Worm (Caenorhabditis elegans) whole organism, young adult: ENCODE data around the gene lir-1.

Experiments used
- F10E7.11 ChIP-seq: sonication (generic microtip); optimal IDR thresholded peaks from 2 replicates; lab custom pipeline; 2017; ENCODE audit warnings: mild to moderate bottlenecking, missing genetic modification characterization, moderate library complexity, missing compliant biosample characterization
- F39B2.1 ChIP-seq: fragments of 200-800 bp; sonication (Bioruptor generic); IDR thresholded peaks from 2 replicates; pipeline ENCODE4 v1.3.6; 2022; ENCODE audit warnings: missing genetic modification reagents, missing genetic modification characterization, missing compliant biosample characterization
- egl-44 ChIP-seq: fragments of 200-800 bp; sonication (Bioruptor generic); IDR thresholded peaks from 2 replicates; pipeline ENCODE4 v1.3.6; 2022; ENCODE audit warnings: missing genetic modification reagents, missing genetic modification characterization, missing compliant biosample characterization
- ekl-4 ChIP-seq: fragments of 200-800 bp; sonication (Bioruptor generic); IDR thresholded peaks from 2 replicates; pipeline ENCODE4 v1.3.6; 2022; ENCODE audit warnings: missing genetic modification reagents, missing genetic modification characterization, missing compliant biosample characterization
- let-526 ChIP-seq: fragments of 200-800 bp; sonication (Bioruptor generic); IDR thresholded peaks from 2 replicates; pipeline ENCODE4 v1.3.6; 2022; ENCODE audit warnings: missing genetic modification reagents, missing genetic modification characterization, missing compliant biosample characterization
- pha-4 ChIP-seq: fragments of 150-350 bp; sonication (generic microtip); optimal IDR thresholded peaks from 2 replicates; lab custom pipeline; 2014; ENCODE audit warnings: missing biosample characterization, missing genetic modification reagents, missing genetic modification characterization
- snpc-3.4 ChIP-seq: sonication (generic microtip); optimal IDR thresholded peaks from 2 replicates; lab custom pipeline; 2017; ENCODE audit warnings: missing genetic modification characterization, mild to moderate bottlenecking, missing compliant biosample characterization, antibody characterized with exemption, moderate library complexity, missing genotype, missing genetic modification reagents
- snpc-4 ChIP-seq, 5 experiments: fragments of 150-350 bp in 1 of 5; sonication (generic microtip) in 4 of 5; optimal IDR thresholded peaks; 2 replicates each; lab custom pipeline; 2014 to 2018; ENCODE audit warnings: missing genetic modification characterization in 5 of 5, missing biosample characterization in 3 of 5, antibody characterized with exemption in 2 of 5, mild to moderate bottlenecking in 2 of 5, missing compliant biosample characterization in 2 of 5, missing genotype in 2 of 5, moderate library complexity in 2 of 5, missing genetic modification reagents in 1 of 5
- sptf-2 ChIP-seq: fragments of 200-800 bp; sonication (Bioruptor generic); optimal IDR thresholded peaks from 2 replicates; lab custom pipeline; 2018; ENCODE audit warnings: mild to moderate bottlenecking, missing genetic modification characterization, missing compliant biosample characterization
- tbp1 ChIP-seq: fragments of 200-800 bp; sonication (Bioruptor generic); optimal IDR thresholded peaks from 2 replicates; lab custom pipeline; 2018; ENCODE audit warnings: mild to moderate bottlenecking, missing genetic modification characterization, missing compliant biosample characterization

DNA sequence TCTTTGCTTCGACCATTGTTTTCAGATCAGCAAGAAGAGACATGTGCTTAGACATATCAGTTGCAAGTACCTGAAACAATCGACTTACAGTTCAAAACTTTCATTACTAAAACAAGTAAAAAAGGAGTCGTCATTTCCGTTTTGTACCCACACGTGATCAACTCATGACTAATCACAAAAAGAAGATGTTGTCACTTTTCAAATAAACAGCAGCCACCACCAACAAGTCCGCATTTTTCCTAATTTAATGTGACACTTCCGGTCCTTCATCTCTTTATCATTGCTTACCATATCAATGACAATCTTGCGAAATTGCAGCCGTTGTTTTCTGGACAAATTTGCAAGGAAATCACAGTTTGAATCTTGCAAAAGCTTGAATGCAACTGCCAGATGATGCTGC is 43.2 kb upstream of the lir-1 start:
- TF ChIP-seq F10E7.11 (no peak), pha-4 (tag; lab: Kevin White, UChicago) (no peak), snpc-3.4 (tag; lab: Kevin White, UChicago) (no peak), snpc-4 (GFP tag; optimal IDR thresholded peaks at IDR 0.05; lab: Kevin White, UChicago) (no peak), snpc-4 (tag; optimal IDR thresholded peaks at IDR 0.05; lab: Kevin White, UChicago) (no peak), let-526 (GFP tag; lab: Robert Waterston, UW) (no peak), F39B2.1 (no peak), ekl-4 (no peak), tbp1 (no peak), egl-44 (GFP tag; lab: Robert Waterston, UW) (no peak), sptf-2 (GFP tag; lab: Kevin White, UChicago) (no peak)
